Worm (Caenorhabditis elegans): ENCODE data around the gene Y102A11A.1.

Gene Y102A11A.1

DNA sequence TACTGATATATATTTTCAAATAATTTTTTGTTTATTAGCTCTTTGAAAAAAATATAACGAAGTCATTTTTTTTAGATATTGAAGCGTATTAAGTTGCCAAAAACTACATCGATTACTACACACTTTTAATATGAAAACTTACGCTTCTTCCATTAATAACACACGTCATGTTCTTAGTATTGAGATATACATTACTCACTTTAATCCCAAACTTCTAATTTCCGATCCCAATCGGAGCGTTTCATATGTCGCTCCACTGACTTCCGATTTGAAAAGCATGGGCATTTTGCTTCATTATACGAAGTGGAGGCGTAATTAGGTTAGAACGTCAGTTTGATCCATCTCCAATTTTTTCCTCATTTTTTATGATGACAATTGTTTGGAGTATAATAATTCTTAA, 27.2 kb downstream of the Y102A11A.1 start:
- TF ChIP-seq ama-1 (optimal IDR thresholded peaks at IDR 0.05) (no peak), pes-1 (GFP tag; IDR thresholded peaks at IDR 0.05) (no peak), tbx-37 (GFP tag; conservative IDR thresholded peaks at IDR 0.05) (no peak), tra-4 (tag; optimal IDR thresholded peaks at IDR 0.05) (no peak)

DNA sequence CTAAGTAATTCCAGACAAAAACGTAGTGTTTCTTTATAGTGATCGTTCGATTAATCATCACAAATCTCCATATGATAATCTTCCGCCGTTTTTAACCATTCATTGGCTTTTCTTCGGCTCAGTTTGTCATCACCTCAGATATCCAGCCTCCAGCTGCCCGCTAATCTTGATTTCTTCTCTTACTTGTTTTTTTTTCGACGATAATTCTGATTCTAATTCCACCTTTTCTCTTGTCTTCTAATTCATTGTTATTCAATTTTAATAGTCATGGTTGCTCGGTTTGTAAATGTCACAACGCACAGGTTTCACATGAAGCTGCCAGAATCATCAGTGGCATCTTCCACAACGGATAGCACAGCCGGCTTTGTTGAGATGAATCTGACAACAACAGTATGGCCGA, 27.9 kb downstream of the Y102A11A.1 start, which contains the start of gene F49H12.4:
Gene F49H12.4, plus strand, starts transcription at position 301 of the 400 bp plus-strand sequence.
- TF ChIP-seq hmbx-1 (tag; optimal IDR thresholded peaks at IDR 0.05) (no peak), ets-7 (tag; optimal IDR thresholded peaks at IDR 0.05) (no peak), F13C5.2 (tag; optimal IDR thresholded peaks at IDR 0.05) (no peak), ceh-36 (tag; optimal IDR thresholded peaks at IDR 0.05) (no peak), scrt-1 (GFP tag; IDR thresholded peaks at IDR 0.05) (no peak), tbx-11 (GFP tag; IDR thresholded peaks at IDR 0.05) (no peak), flt-1 (GFP tag; IDR thresholded peaks at IDR 0.05) (no peak), B0310.2 (tag; optimal IDR thresholded peaks at IDR 0.05) (no peak), tbx-37 (GFP tag; conservative IDR thresholded peaks at IDR 0.05) (no peak), ama-1 (optimal IDR thresholded peaks at IDR 0.05) (no peak), ceh-13 (GFP tag; optimal IDR thresholded peaks at IDR 0.05) (no peak)

DNA sequence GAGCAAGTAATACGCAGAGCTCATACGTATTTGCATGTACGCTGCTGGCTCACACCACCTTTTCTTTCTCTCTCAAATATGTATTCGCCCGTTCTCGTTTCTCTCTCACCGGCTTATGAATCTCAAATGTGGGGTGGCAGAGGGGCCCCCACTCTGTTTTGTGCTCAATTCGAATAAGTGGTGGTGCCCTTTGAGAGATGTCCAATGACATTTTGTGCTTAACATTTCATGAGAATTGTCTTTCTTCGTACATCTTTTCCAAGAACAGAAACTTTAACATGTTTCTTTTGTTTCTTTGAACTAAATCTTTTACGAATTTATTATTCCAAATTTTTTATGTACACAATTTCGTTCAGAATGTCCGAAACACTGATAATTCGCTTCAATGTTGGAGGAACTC, 32.4 kb downstream of the Y102A11A.1 start, which contains the start of gene F49H12.3:
Gene F49H12.3, plus strand, starts transcription at position 357 of the 400 bp plus-strand sequence.
- no peak for TF ChIP-seq ceh-13 (GFP tag; optimal IDR thresholded peaks at IDR 0.05)
- no peak for TF ChIP-seq tra-4 (tag; optimal IDR thresholded peaks at IDR 0.05)
- no peak for TF ChIP-seq scrt-1 (GFP tag; IDR thresholded peaks at IDR 0.05)
- TF ChIP-seq tbx-11 (GFP tag; IDR thresholded peaks at IDR 0.05): no peak
- no peak for TF ChIP-seq hmbx-1 (tag; optimal IDR thresholded peaks at IDR 0.05)
- no peak for TF ChIP-seq aly-1 (tag; optimal IDR thresholded peaks at IDR 0.05)
- no peak for TF ChIP-seq ets-7 (tag; optimal IDR thresholded peaks at IDR 0.05)
- no peak for TF ChIP-seq B0310.2 (tag; optimal IDR thresholded peaks at IDR 0.05)
- TF ChIP-seq hnd-1 (tag; optimal IDR thresholded peaks at IDR 0.05): no peak
- no peak for TF ChIP-seq tbx-37 (GFP tag; conservative IDR thresholded peaks at IDR 0.05)
- no peak for TF ChIP-seq sea-1 (GFP tag; conservative IDR thresholded peaks at IDR 0.05)
- no peak for TF ChIP-seq ama-1 (optimal IDR thresholded peaks at IDR 0.05)
- TF ChIP-seq ceh-36 (tag; optimal IDR thresholded peaks at IDR 0.05): no peak
- TF ChIP-seq flt-1 (GFP tag; IDR thresholded peaks at IDR 0.05): no peak
- TF ChIP-seq F13C5.2 (tag; optimal IDR thresholded peaks at IDR 0.05): no peak

DNA sequence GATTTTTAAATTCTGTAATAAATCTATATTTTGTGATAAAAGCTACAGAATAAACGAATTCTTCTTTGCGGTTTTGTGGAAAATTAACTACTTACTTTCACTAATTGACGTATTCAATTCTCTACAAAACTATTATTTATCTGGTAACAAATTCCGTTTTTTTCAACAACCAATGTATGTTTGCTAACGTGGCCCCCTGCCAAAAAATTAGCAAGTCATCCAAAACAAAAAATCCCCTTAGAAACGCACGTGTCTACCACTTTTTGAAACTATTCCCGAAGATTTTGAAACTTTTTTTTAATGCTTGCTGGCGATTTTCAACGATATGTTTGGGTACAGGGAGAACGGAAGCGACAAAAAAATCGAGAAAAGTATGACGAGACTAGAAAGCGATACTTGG, 33.4 kb downstream of the Y102A11A.1 start, which contains the start of gene F49H12.2:
Gene F49H12.2, plus strand, starts transcription at position 301 of the 400 bp plus-strand sequence.
- no peak for TF ChIP-seq B0310.2 (tag; optimal IDR thresholded peaks at IDR 0.05)
- TF ChIP-seq hnd-1 (tag; optimal IDR thresholded peaks at IDR 0.05): no peak
- no peak for TF ChIP-seq tra-4 (tag; optimal IDR thresholded peaks at IDR 0.05)
- no peak for TF ChIP-seq flt-1 (GFP tag; IDR thresholded peaks at IDR 0.05)

DNA sequence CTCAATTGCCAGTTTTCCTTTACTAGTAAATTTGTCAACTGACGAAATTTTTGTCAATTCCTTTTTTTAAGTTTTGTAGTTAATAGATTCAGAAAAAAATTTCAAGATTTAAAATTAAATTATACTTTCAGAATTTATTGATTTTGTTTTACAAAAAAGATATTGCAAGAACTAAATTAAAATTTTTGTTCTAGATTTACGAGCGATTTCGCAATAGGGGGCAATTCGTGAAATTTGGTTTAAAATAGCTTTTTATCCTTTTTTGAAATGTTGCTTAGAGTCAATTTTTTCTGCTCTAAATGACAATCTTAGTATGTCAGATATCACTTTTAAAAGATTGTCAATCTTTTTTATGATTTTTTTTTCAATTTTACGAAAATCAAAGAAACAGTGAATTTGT, 33.9 kb downstream of the Y102A11A.1 start:
- TF ChIP-seq sea-1 (GFP tag; conservative IDR thresholded peaks at IDR 0.05) (no peak), ceh-36 (tag; optimal IDR thresholded peaks at IDR 0.05) (no peak), hmbx-1 (tag; optimal IDR thresholded peaks at IDR 0.05) (no peak)

DNA sequence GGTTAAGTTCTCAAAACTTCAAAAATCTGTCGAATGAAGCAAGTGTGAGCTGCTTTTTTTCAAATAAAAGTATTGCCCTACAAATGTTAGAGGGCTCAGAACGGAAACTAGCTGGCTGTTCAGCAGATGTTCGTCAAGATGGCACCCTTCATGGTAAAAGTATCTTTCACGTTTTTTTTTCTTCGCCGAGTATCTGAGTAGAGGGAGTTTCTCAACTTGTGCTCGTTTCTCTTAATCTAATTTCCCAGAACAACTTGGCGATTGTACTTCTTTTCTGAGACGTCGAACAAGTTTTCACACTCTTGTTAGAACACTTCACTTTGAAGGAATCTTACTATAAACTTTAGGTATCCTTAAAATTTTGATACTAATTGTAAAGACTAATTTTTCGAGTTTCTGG, 36.1 kb downstream of the Y102A11A.1 start:
- TF ChIP-seq F13C5.2 (tag; optimal IDR thresholded peaks at IDR 0.05) (no peak), tra-4 (tag; optimal IDR thresholded peaks at IDR 0.05) (no peak), aly-1 (tag; optimal IDR thresholded peaks at IDR 0.05) (no peak), tbx-11 (GFP tag; IDR thresholded peaks at IDR 0.05) (no peak), scrt-1 (GFP tag; IDR thresholded peaks at IDR 0.05) (no peak), ceh-36 (tag; optimal IDR thresholded peaks at IDR 0.05) (no peak), tbx-37 (GFP tag; conservative IDR thresholded peaks at IDR 0.05) (no peak), pes-1 (GFP tag; IDR thresholded peaks at IDR 0.05) (no peak), ama-1 (optimal IDR thresholded peaks at IDR 0.05) (no peak), sea-1 (GFP tag; conservative IDR thresholded peaks at IDR 0.05) (no peak), B0310.2 (tag; optimal IDR thresholded peaks at IDR 0.05) (no peak), ceh-13 (GFP tag; optimal IDR thresholded peaks at IDR 0.05) (no peak)

- no peak for TF ChIP-seq hmbx-1 (tag; optimal IDR thresholded peaks at IDR 0.05)
- TF ChIP-seq B0310.2 (tag; optimal IDR thresholded peaks at IDR 0.05): no peak
- TF ChIP-seq tra-4 (tag; optimal IDR thresholded peaks at IDR 0.05): no peak
- TF ChIP-seq sea-1 (GFP tag; conservative IDR thresholded peaks at IDR 0.05): no peak
- no peak for TF ChIP-seq hnd-1 (tag; optimal IDR thresholded peaks at IDR 0.05)
- no peak for TF ChIP-seq F13C5.2 (tag; optimal IDR thresholded peaks at IDR 0.05)
- TF ChIP-seq pes-1 (GFP tag; IDR thresholded peaks at IDR 0.05): no peak
- no peak for TF ChIP-seq aly-1 (tag; optimal IDR thresholded peaks at IDR 0.05)
- TF ChIP-seq scrt-1 (GFP tag; IDR thresholded peaks at IDR 0.05): no peak
- TF ChIP-seq hmg-4 (GFP tag; optimal IDR thresholded peaks at IDR 0.05): no peak
- no peak for TF ChIP-seq flt-1 (GFP tag; IDR thresholded peaks at IDR 0.05)
- TF ChIP-seq tbx-37 (GFP tag; conservative IDR thresholded peaks at IDR 0.05): no peak
- no peak for TF ChIP-seq ceh-36 (tag; optimal IDR thresholded peaks at IDR 0.05)
Measured at ce11 chrX:2089434-2089833, 37.8 kb downstream of the Y102A11A.1 start, which contains the start of gene lsy-2. Gene lsy-2, plus strand, starts transcription at chrX:2089704.

ce11 chrX:2090493-2090892, 38.9 kb downstream of the Y102A11A.1 start:
- TF ChIP-seq pes-1 (GFP tag; IDR thresholded peaks at IDR 0.05) (no peak), hmg-4 (GFP tag; optimal IDR thresholded peaks at IDR 0.05) (no peak), B0310.2 (tag; optimal IDR thresholded peaks at IDR 0.05) (no peak), ceh-13 (GFP tag; optimal IDR thresholded peaks at IDR 0.05) (no peak), flt-1 (GFP tag; IDR thresholded peaks at IDR 0.05) (no peak), ama-1 (optimal IDR thresholded peaks at IDR 0.05) (no peak), aly-1 (tag; optimal IDR thresholded peaks at IDR 0.05) (no peak), hmbx-1 (tag; optimal IDR thresholded peaks at IDR 0.05) (no peak), ets-7 (tag; optimal IDR thresholded peaks at IDR 0.05) (no peak)
